Fruit fly (Drosophila melanogaster) whole organism: ENCODE data around the gene CG34461.
A peak's percentile ranks its signal among the peaks of the same experiment; 100 is the strongest.

Experiments
- CG8478 ChIP-seq: fragments of >200 bp; optimal IDR thresholded peaks from 2 replicates; lab custom pipeline; 2018; ENCODE audit warnings: inconsistent platforms
- Dll ChIP-seq: fragments of >200 bp; optimal IDR thresholded peaks from 2 replicates; lab custom pipeline; 2017
- EcR ChIP-seq, 2 experiments: fragments of >200 bp; optimal IDR thresholded peaks; 2 replicates each; lab custom pipeline; 2017; ENCODE audit warnings: missing biosample characterization in 2 of 2, missing genetic modification characterization in 2 of 2, missing genetic modification reagents in 2 of 2
- pan ChIP-seq: fragments of >200 bp; optimal IDR thresholded peaks from 2 replicates; lab custom pipeline; 2017
- psq ChIP-seq: fragments of >200 bp; optimal IDR thresholded peaks from 2 replicates; lab custom pipeline; 2017
- usp ChIP-seq: fragments of >200 bp; optimal IDR thresholded peaks from 2 replicates; lab custom pipeline; 2017; ENCODE audit warnings: missing biosample characterization, missing genetic modification characterization, mixed read lengths

The CG34461 gene

dm6 chr3L:8358776-8359455, 33.3 kb downstream of the CG34461 start:
- TF ChIP-seq Dll (lab: Kevin White, UChicago) = no peak

- TF ChIP-seq pan (lab: Kevin White, UChicago) (no peak), usp (GFP tag; lab: Kevin White, UChicago) (no peak), Dll (lab: Kevin White, UChicago) (no peak), psq (lab: Kevin White, UChicago) (no peak), EcR (GFP tag; optimal IDR thresholded peaks at IDR 0.05; lab: Kevin White, UChicago) (no peak)
Observed at dm6 chr3L:8360063-8360642, 34.5 kb downstream of the CG34461 start.

- TF ChIP-seq EcR (GFP tag; optimal IDR thresholded peaks at IDR 0.05; lab: Kevin White, UChicago) = no peak
- no peak for TF ChIP-seq psq (lab: Kevin White, UChicago)
- TF ChIP-seq CG8478 (lab: Kevin White, UChicago) = no peak
- no peak for TF ChIP-seq Dll (lab: Kevin White, UChicago)
- TF ChIP-seq usp (GFP tag; lab: Kevin White, UChicago) = no peak
- TF ChIP-seq pan (lab: Kevin White, UChicago) = no peak
Observed at dm6 chr3L:8360643-8361110, 35.0 kb downstream of the CG34461 start, which contains the start of gene Idh. Gene Idh (minus strand): TSS chr3L:8360906.

dm6 chr3L:8363266-8363665, 37.6 kb downstream of the CG34461 start:
- no peak for TF ChIP-seq usp (GFP tag; lab: Kevin White, UChicago)
- TF ChIP-seq Dll (lab: Kevin White, UChicago) = no peak
- no peak for TF ChIP-seq EcR (GFP tag; optimal IDR thresholded peaks at IDR 0.05; lab: Kevin White, UChicago)
- TF ChIP-seq pan (lab: Kevin White, UChicago) = no peak
- TF ChIP-seq CG8478 (lab: Kevin White, UChicago) = no peak

dm6 chr3L:8368694-8369344, 43.2 kb downstream of the CG34461 start:
- TF ChIP-seq usp (GFP tag; lab: Kevin White, UChicago) (no peak), EcR (GFP tag; optimal IDR thresholded peaks at IDR 0.05; lab: Kevin White, UChicago) (peak in 1 of 2 experiments; percentile 9)

- TF ChIP-seq CG8478 (lab: Kevin White, UChicago) (no peak), EcR (GFP tag; optimal IDR thresholded peaks at IDR 0.05; lab: Kevin White, UChicago) (no peak), pan (lab: Kevin White, UChicago) (no peak), Dll (lab: Kevin White, UChicago) (no peak), usp (GFP tag; lab: Kevin White, UChicago) (no peak), psq (lab: Kevin White, UChicago) (no peak)
Observed at dm6 chr3L:8369456-8369855, 43.8 kb downstream of the CG34461 start.

- TF ChIP-seq psq (lab: Kevin White, UChicago) (no peak), usp (GFP tag; lab: Kevin White, UChicago) (no peak), Dll (lab: Kevin White, UChicago) (no peak), pan (lab: Kevin White, UChicago) (no peak), EcR (GFP tag; optimal IDR thresholded peaks at IDR 0.05; lab: Kevin White, UChicago) (no peak)
Observed at dm6 chr3L:8370922-8371321, 45.3 kb downstream of the CG34461 start.

dm6 chr3L:8371538-8371937, 45.9 kb downstream of the CG34461 start:
- TF ChIP-seq usp (GFP tag; lab: Kevin White, UChicago) = no peak

- TF ChIP-seq psq (lab: Kevin White, UChicago) (no peak), EcR (GFP tag; optimal IDR thresholded peaks at IDR 0.05; lab: Kevin White, UChicago) (no peak), Dll (lab: Kevin White, UChicago) (peak; percentile 2)
Observed at dm6 chr3L:8372035-8372434, 46.4 kb downstream of the CG34461 start, which contains the start of gene ImpE1. Gene ImpE1 (plus strand): TSS chr3L:8372405.

- no peak for TF ChIP-seq EcR (GFP tag; optimal IDR thresholded peaks at IDR 0.05; lab: Kevin White, UChicago)
- no peak for TF ChIP-seq usp (GFP tag; lab: Kevin White, UChicago)
Observed at dm6 chr3L:8374107-8374506, 48.4 kb downstream of the CG34461 start.
